Worm (Caenorhabditis elegans) whole organism, L4/young adult: ENCODE data around the gene spsb-1.

Source experiments
- W03F9.2 ChIP-seq: fragments of 150-350 bp; optimal IDR thresholded peaks from 2 replicates; lab custom pipeline; 2014; ENCODE audit warnings: missing biosample characterization, missing genetic modification characterization
- dao-5 ChIP-seq: sonication (generic microtip); optimal IDR thresholded peaks from 2 replicates; lab custom pipeline; 2016; ENCODE audit warnings: missing genotype, missing genetic modification characterization, moderate library complexity, missing compliant biosample characterization
- him-1 ChIP-seq: sonication (generic microtip); optimal IDR thresholded peaks from 2 replicates; lab custom pipeline; 2016; ENCODE audit warnings: missing genotype, missing genetic modification reagents, missing genetic modification characterization, missing compliant biosample characterization

- TF ChIP-seq him-1 (tag; lab: Kevin White, UChicago) = no peak
- TF ChIP-seq dao-5 (tag; lab: Kevin White, UChicago) = no peak
- no peak for TF ChIP-seq W03F9.2 (tag; lab: Kevin White, UChicago)
Measured at ce11 chrII:15174915-15175548, 21.5 kb upstream of the spsb-1 start, which contains the start of gene gst-31.
